Worm (Caenorhabditis elegans) whole organism, young adult: ENCODE data around the gene Y25C1A.6.

Experiments
- F22D6.2 ChIP-seq: sonication (generic microtip); optimal IDR thresholded peaks from 2 replicates; lab custom pipeline; 2016; ENCODE audit warnings: mild to moderate bottlenecking, missing genetic modification characterization, missing compliant biosample characterization
- F23B12.7 ChIP-seq: sonication (generic microtip); optimal IDR thresholded peaks from 2 replicates; lab custom pipeline; 2017; ENCODE audit warnings: missing genetic modification characterization, mild to moderate bottlenecking, missing compliant biosample characterization, antibody characterized with exemption, moderate library complexity; ENCODE audit not compliant: insufficient read depth
- F39B2.1 ChIP-seq: fragments of 200-800 bp; sonication (Bioruptor generic); IDR thresholded peaks from 2 replicates; pipeline ENCODE4 v1.3.6; 2022; ENCODE audit warnings: missing genetic modification reagents, missing genetic modification characterization, missing compliant biosample characterization
- F49E8.2 ChIP-seq: sonication (generic microtip); optimal IDR thresholded peaks from 3 replicates; lab custom pipeline; 2017; ENCODE audit warnings: missing genetic modification characterization, mild to moderate bottlenecking, missing compliant biosample characterization, antibody characterized with exemption, moderate library complexity; ENCODE audit not compliant: insufficient read depth
- akir-1 ChIP-seq: fragments of 200-800 bp; sonication (Bioruptor generic); optimal IDR thresholded peaks from 2 replicates; lab custom pipeline; 2018; ENCODE audit warnings: mild to moderate bottlenecking, missing genetic modification characterization, moderate library complexity, missing compliant biosample characterization
- aptf-2 ChIP-seq: fragments of 200-800 bp; sonication (Bioruptor generic); conservative IDR thresholded peaks from 2 replicates; pipeline ENCODE4 v1.3.6; 2022; ENCODE audit warnings: missing genetic modification reagents, missing genetic modification characterization, missing compliant biosample characterization
- attf-3 ChIP-seq: fragments of 200-800 bp; sonication (Bioruptor generic); conservative IDR thresholded peaks from 2 replicates; pipeline ENCODE4 v1.3.6; 2022; ENCODE audit warnings: missing genetic modification reagents, missing genetic modification characterization, missing compliant biosample characterization
- bed-1 ChIP-seq: fragments of 200-800 bp; sonication (Bioruptor generic); IDR thresholded peaks from 2 replicates; pipeline ENCODE4 v1.3.6; 2022; ENCODE audit warnings: missing genetic modification reagents, missing genetic modification characterization, missing compliant biosample characterization
- efl-1 ChIP-seq: fragments of 150-350 bp; optimal IDR thresholded peaks from 2 replicates; lab custom pipeline; 2014; ENCODE audit warnings: missing biosample characterization, missing genetic modification reagents, missing genetic modification characterization
- egl-18 ChIP-seq: fragments of 200-800 bp; sonication (Bioruptor generic); IDR thresholded peaks from 2 replicates; pipeline ENCODE4 v1.3.6; 2022; ENCODE audit warnings: missing genetic modification reagents, missing genetic modification characterization, missing compliant biosample characterization
- egrh-3 ChIP-seq: fragments of 200-800 bp; sonication (Bioruptor generic); IDR thresholded peaks from 2 replicates; pipeline ENCODE4 v1.3.6; 2022; ENCODE audit warnings: missing genetic modification reagents, missing genetic modification characterization, missing compliant biosample characterization
- ekl-4 ChIP-seq: fragments of 200-800 bp; sonication (Bioruptor generic); IDR thresholded peaks from 2 replicates; pipeline ENCODE4 v1.3.6; 2022; ENCODE audit warnings: missing genetic modification reagents, missing genetic modification characterization, missing compliant biosample characterization
- ets-4 ChIP-seq: fragments of 200-800 bp; sonication (Bioruptor generic); optimal IDR thresholded peaks from 2 replicates; lab custom pipeline; 2018; ENCODE audit warnings: mild to moderate bottlenecking, missing genetic modification characterization, missing compliant biosample characterization
- him-1 ChIP-seq: sonication (generic microtip); optimal IDR thresholded peaks from 2 replicates; lab custom pipeline; 2016; ENCODE audit warnings: missing genotype, missing genetic modification reagents, missing genetic modification characterization, missing compliant biosample characterization
- hlh-26 ChIP-seq: fragments of 200-800 bp; sonication (Bioruptor generic); conservative IDR thresholded peaks from 2 replicates; pipeline ENCODE4 v1.3.6; 2022; ENCODE audit warnings: missing genetic modification reagents, missing genetic modification characterization, missing compliant biosample characterization
- hmg-1.2 ChIP-seq: fragments of 200-800 bp; sonication (Bioruptor generic); IDR thresholded peaks from 2 replicates; pipeline ENCODE4 v1.3.6; 2022; ENCODE audit warnings: missing genetic modification reagents, missing genetic modification characterization, missing compliant biosample characterization
- hmg-20 ChIP-seq: fragments of 200-800 bp; sonication (Bioruptor generic); IDR thresholded peaks from 2 replicates; pipeline ENCODE4 v1.3.6; 2022; ENCODE audit warnings: missing genetic modification reagents, missing genetic modification characterization, missing compliant biosample characterization
- hrde-1 ChIP-seq: sonication (generic microtip); optimal IDR thresholded peaks from 2 replicates; lab custom pipeline; 2016; ENCODE audit warnings: missing genetic modification characterization, mild to moderate bottlenecking, missing compliant biosample characterization, moderate library complexity, missing genotype, missing genetic modification reagents, borderline replicate concordance
- hsf-1 ChIP-seq: fragments of 200-800 bp; sonication (Bioruptor generic); IDR thresholded peaks from 2 replicates; pipeline ENCODE4 v1.3.6; 2022; ENCODE audit warnings: missing genetic modification reagents, missing genetic modification characterization, missing compliant biosample characterization
- lin-40 ChIP-seq: sonication (generic microtip); optimal IDR thresholded peaks from 2 replicates; lab custom pipeline; 2016; ENCODE audit warnings: missing genetic modification characterization, mild to moderate bottlenecking, missing compliant biosample characterization, missing genotype, missing genetic modification reagents
- madf-10 ChIP-seq: sonication (generic microtip); optimal IDR thresholded peaks from 2 replicates; lab custom pipeline; 2016; ENCODE audit warnings: mild to moderate bottlenecking, missing genetic modification characterization, missing compliant biosample characterization
- madf-6 ChIP-seq: fragments of 200-800 bp; sonication (Bioruptor generic); IDR thresholded peaks from 2 replicates; pipeline ENCODE4 v1.3.6; 2022; ENCODE audit warnings: missing genetic modification reagents, missing genetic modification characterization, missing compliant biosample characterization
- mes-4 ChIP-seq: sonication (generic microtip); optimal IDR thresholded peaks from 2 replicates; lab custom pipeline; 2016; ENCODE audit warnings: missing genotype, missing genetic modification characterization, missing compliant biosample characterization
- mxl-1 ChIP-seq: sonication (generic microtip); optimal IDR thresholded peaks from 2 replicates; lab custom pipeline; 2016; ENCODE audit warnings: missing genetic modification characterization, missing compliant biosample characterization
- nhr-120 ChIP-seq: fragments of 200-800 bp; sonication (Bioruptor generic); IDR thresholded peaks from 2 replicates; pipeline ENCODE4 v1.3.6; 2022; ENCODE audit warnings: missing genetic modification characterization, missing compliant biosample characterization
- pbrm-1 ChIP-seq: fragments of 200-800 bp; sonication (Bioruptor generic); IDR thresholded peaks from 2 replicates; pipeline ENCODE4 v1.3.6; 2022; ENCODE audit warnings: missing genetic modification reagents, missing genetic modification characterization, missing compliant biosample characterization
- rec-8 ChIP-seq, 2 experiments: sonication (generic microtip); optimal IDR thresholded peaks; 2 replicates each; lab custom pipeline; 2016; ENCODE audit warnings: mild to moderate bottlenecking in 2 of 2, missing genetic modification characterization in 2 of 2, missing genetic modification reagents in 2 of 2, missing genotype in 2 of 2, missing biosample characterization in 1 of 2, missing compliant biosample characterization in 1 of 2, moderate library complexity in 1 of 2
- unc-62 ChIP-seq: fragments of 150-350 bp; optimal IDR thresholded peaks from 2 replicates; lab custom pipeline; 2014; ENCODE audit warnings: missing biosample characterization, missing genetic modification reagents, missing genetic modification characterization
- xnd-1 ChIP-seq: sonication (generic microtip); optimal IDR thresholded peaks from 2 replicates; lab custom pipeline; 2016; ENCODE audit warnings: missing genotype, missing genetic modification reagents, missing genetic modification characterization, missing compliant biosample characterization
- zfh-2 ChIP-seq: fragments of 200-800 bp; sonication (Bioruptor generic); conservative IDR thresholded peaks from 2 replicates; pipeline ENCODE4 v1.3.6; 2022; ENCODE audit warnings: missing genetic modification reagents, missing genetic modification characterization, missing compliant biosample characterization
- zim-3 ChIP-seq: sonication (generic microtip); optimal IDR thresholded peaks from 2 replicates; lab custom pipeline; 2017; ENCODE audit warnings: mild to moderate bottlenecking, missing genetic modification characterization, moderate library complexity, missing compliant biosample characterization
- ztf-28 ChIP-seq: fragments of 200-800 bp; sonication (Bioruptor generic); IDR thresholded peaks from 2 replicates; pipeline ENCODE4 v1.3.6; 2022; ENCODE audit warnings: missing genetic modification reagents, missing genetic modification characterization, missing compliant biosample characterization

The Y25C1A.6 gene

DNA sequence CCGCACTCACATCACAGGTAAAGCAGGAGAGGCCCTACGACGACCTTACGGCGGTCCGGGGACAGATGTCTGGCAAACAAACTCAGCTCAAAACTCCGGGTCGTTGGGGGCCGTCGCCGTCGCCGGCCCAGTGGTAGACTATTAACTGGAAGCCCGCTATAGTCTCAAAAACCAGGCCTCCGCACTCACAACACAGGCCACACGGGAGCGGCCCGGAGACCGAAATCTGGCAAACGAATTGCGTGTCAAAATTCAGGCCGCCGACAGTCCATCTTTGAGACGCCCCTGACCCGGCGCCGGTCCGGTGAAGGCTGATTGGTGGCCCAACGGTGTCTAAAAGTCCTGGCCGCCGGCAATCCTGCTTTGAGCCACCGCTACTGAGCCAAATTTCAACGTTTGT, 15.5 kb upstream of the Y25C1A.6 start:
- no peak for TF ChIP-seq F23B12.7 (tag; lab: Kevin White, UChicago)
- TF ChIP-seq zfh-2 (GFP tag; lab: Robert Waterston, UW) = peak; percentile 85
- 0 out of 2 replicates have a peak, but pooled peaks have one; percentile 20 for TF ChIP-seq attf-3 (GFP tag; lab: Robert Waterston, UW)
- TF ChIP-seq ekl-4 (GFP tag; lab: Robert Waterston, UW) = no peak
- no peak for TF ChIP-seq lin-40 (tag; lab: Kevin White, UChicago)
- no peak for TF ChIP-seq F49E8.2 (tag; lab: Kevin White, UChicago)
- no peak for TF ChIP-seq hrde-1 (tag; lab: Kevin White, UChicago)
- TF ChIP-seq F22D6.2 (tag; lab: Kevin White, UChicago) = no peak
- no peak for TF ChIP-seq egl-18
- TF ChIP-seq mxl-1 (tag; lab: Kevin White, UChicago) = no peak
- no peak for TF ChIP-seq akir-1 (GFP tag; lab: Kevin White, UChicago)
- TF ChIP-seq ets-4 (GFP tag; lab: Kevin White, UChicago) = no peak
- TF ChIP-seq hmg-20 = no peak
- TF ChIP-seq him-1 (tag; lab: Kevin White, UChicago) = no peak

DNA sequence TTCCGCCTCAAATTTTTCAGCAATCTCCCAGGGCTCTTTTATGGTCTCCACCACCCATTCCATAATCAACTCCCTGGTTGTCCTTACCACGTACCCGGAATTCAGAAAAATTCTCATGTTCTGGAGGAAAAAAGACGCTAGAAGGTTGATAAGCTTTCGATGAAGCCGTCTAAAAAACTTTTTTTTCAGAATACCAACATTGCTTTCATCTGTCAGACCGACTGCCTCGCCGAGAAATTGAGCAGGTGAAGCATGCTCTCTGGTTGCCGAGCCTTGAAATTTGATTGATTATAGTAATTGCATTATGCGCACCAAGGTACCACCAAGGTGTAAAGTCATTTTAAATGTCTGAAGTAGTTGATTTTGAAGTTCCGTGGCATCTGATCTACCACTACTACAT, 15.0 kb upstream of the Y25C1A.6 start, which contains the start of gene sri-30:
sri-30 (plus strand) TSS at position 301 of the 400 bp plus-strand sequence.
- no peak for TF ChIP-seq hlh-26 (GFP tag; lab: Robert Waterston, UW)
- no peak for TF ChIP-seq ztf-28 (GFP tag; lab: Robert Waterston, UW)
- TF ChIP-seq hmg-1.2 (GFP tag; lab: Robert Waterston, UW) = no peak
- no peak for TF ChIP-seq zim-3 (tag; lab: Kevin White, UChicago)
- no peak for TF ChIP-seq akir-1 (GFP tag; lab: Kevin White, UChicago)
- no peak for TF ChIP-seq egrh-3 (GFP tag; lab: Robert Waterston, UW)
- no peak for TF ChIP-seq madf-10 (tag; lab: Kevin White, UChicago)
- no peak for TF ChIP-seq unc-62
- no peak for TF ChIP-seq pbrm-1 (GFP tag; lab: Robert Waterston, UW)
- no peak for TF ChIP-seq efl-1 (GFP tag; lab: Kevin White, UChicago)
- TF ChIP-seq F39B2.1 = no peak

DNA sequence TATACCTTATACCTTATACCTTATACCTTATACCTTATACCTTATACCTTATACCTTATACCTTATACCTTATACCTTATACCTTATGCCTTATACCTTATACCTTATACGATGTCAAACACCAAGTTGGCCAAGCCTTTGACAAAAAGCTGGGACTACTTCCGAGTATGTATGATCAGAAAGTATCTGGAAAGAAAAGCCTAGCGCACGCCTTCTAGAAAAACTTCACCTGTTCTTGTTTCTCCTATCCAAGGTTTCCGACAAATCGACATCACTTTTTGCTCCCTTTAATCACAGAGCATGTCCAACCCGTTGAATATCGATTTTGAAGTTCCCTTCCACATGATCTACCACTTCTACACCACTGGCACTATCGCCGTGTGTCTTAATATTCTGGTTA, 12.5 kb upstream of the Y25C1A.6 start, which contains the start of gene sri-28:
sri-28 (plus strand) TSS at position 301 of the 400 bp plus-strand sequence.
- TF ChIP-seq nhr-120 (GFP tag; lab: Robert Waterston, UW) = no peak
- TF ChIP-seq mes-4 (tag; lab: Kevin White, UChicago) = no peak
- no peak for TF ChIP-seq bed-1 (GFP tag; lab: Robert Waterston, UW)
- TF ChIP-seq unc-62 = no peak
- TF ChIP-seq rec-8 (tag; optimal IDR thresholded peaks at IDR 0.05; lab: Kevin White, UChicago) = no peak
- TF ChIP-seq xnd-1 (tag; lab: Kevin White, UChicago) = no peak

DNA sequence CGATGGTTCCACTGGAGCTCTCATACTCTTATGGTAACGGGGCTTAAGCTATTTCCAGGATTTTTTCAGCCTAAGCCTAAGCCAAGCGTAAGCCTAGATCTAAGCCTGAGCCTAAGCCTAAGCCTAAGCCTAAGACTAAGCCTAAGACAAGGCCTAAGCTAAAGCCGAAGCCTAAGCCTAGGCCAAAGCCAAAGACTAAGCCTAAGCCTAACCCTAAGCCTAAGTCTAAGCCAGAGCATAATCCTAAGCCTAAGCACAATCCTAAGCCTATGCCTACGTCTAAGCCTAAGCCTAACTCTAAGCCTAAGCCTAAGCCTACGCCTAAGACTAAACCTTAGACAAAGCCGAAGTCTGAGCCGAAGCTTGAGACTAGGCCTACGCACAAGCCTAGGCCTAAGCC, 11.9 kb upstream of the Y25C1A.6 start:
- TF ChIP-seq rec-8 (tag; optimal IDR thresholded peaks at IDR 0.05; lab: Kevin White, UChicago) (no peak), aptf-2 (GFP tag; lab: Robert Waterston, UW) (no peak), hsf-1 (0 out of 2 replicates have a peak, but pooled peaks have one; percentile 39), madf-6 (GFP tag; lab: Robert Waterston, UW) (peak; percentile 24; the same call in 1 of the 2 replicates)
